Fruit fly (Drosophila melanogaster) whole organism, embryonic: ENCODE results near the gene CG5639.

Experiments
- BEAF-32 ChIP-seq: fragments of 200-800 bp; sonication (Bioruptor generic); optimal IDR thresholded peaks from 3 replicates; lab custom pipeline; 2017; ENCODE audit warnings: missing biosample characterization, missing genetic modification characterization, mild to moderate bottlenecking, moderate library complexity, missing genetic modification reagents
- CG10321 ChIP-seq: fragments of 200-800 bp; sonication (Bioruptor generic); IDR thresholded peaks from 2 replicates; pipeline ENCODE4 v1.3.6; 2022; ENCODE audit warnings: missing biosample characterization, missing genetic modification characterization
- CG12942 ChIP-seq: fragments of 200-800 bp; sonication (Bioruptor generic); optimal IDR thresholded peaks from 3 replicates; lab custom pipeline; 2016; ENCODE audit warnings: missing biosample characterization, missing genetic modification characterization
- CG13287 ChIP-seq: fragments of 200-800 bp; sonication (Bioruptor generic); IDR thresholded peaks from 2 replicates; pipeline ENCODE4 v1.3.6; 2022; ENCODE audit warnings: missing biosample characterization, missing genetic modification characterization; ENCODE audit not compliant: partially characterized antibody
- CG13894 ChIP-seq: fragments of 200-800 bp; sonication (Bioruptor generic); optimal IDR thresholded peaks from 3 replicates; lab custom pipeline; 2018; ENCODE audit warnings: missing biosample characterization, mild to moderate bottlenecking, missing genetic modification characterization, moderate library complexity
- CG14965 ChIP-seq: fragments of 200-800 bp; sonication (Bioruptor generic); optimal IDR thresholded peaks from 2 replicates; lab custom pipeline; 2016; ENCODE audit warnings: missing biosample characterization, missing genetic modification characterization, borderline replicate concordance
- CG15011 ChIP-seq: fragments of 200-800 bp; sonication (Bioruptor generic); optimal IDR thresholded peaks from 3 replicates; lab custom pipeline; 2018; ENCODE audit warnings: missing biosample characterization, mild to moderate bottlenecking, missing genetic modification characterization
- CG15514 ChIP-seq: fragments of 200-800 bp; sonication (Bioruptor generic); optimal IDR thresholded peaks from 3 replicates; lab custom pipeline; 2017; ENCODE audit warnings: missing biosample characterization, missing genetic modification characterization, mild to moderate bottlenecking, moderate library complexity, missing genetic modification reagents
- CG2116 ChIP-seq: fragments of 200-800 bp; sonication (Bioruptor generic); optimal IDR thresholded peaks from 3 replicates; lab custom pipeline; 2018; ENCODE audit warnings: missing biosample characterization, mild to moderate bottlenecking, missing genetic modification characterization
- CG2202 ChIP-seq: fragments of 200-800 bp; sonication (Bioruptor generic); optimal IDR thresholded peaks from 2 replicates; lab custom pipeline; 2018; ENCODE audit warnings: missing biosample characterization, mild to moderate bottlenecking, missing genetic modification characterization
- CG3065 ChIP-seq: fragments of 200-800 bp; sonication (Bioruptor generic); optimal IDR thresholded peaks from 2 replicates; lab custom pipeline; 2016; ENCODE audit warnings: missing biosample characterization, missing genetic modification characterization
- CG3838 ChIP-seq: fragments of 200-800 bp; sonication (Bioruptor generic); optimal IDR thresholded peaks from 3 replicates; lab custom pipeline; 2016; ENCODE audit warnings: missing biosample characterization, missing genetic modification characterization
- CG4730 ChIP-seq: fragments of 200-800 bp; sonication (Bioruptor generic); IDR thresholded peaks from 2 replicates; pipeline ENCODE4 v1.3.6; 2022; ENCODE audit warnings: missing biosample characterization, missing genetic modification characterization
- CG6175 ChIP-seq: fragments of 200-800 bp; sonication (Bioruptor generic); IDR thresholded peaks from 3 replicates; pipeline ENCODE4 v1.3.6; 2022; ENCODE audit warnings: missing biosample characterization, missing genetic modification characterization
- CG7928 ChIP-seq: fragments of 200-800 bp; sonication (Bioruptor generic); optimal IDR thresholded peaks from 2 replicates; lab custom pipeline; 2017; ENCODE audit warnings: missing biosample characterization, mild to moderate bottlenecking, missing genetic modification characterization
- Elba2 ChIP-seq: fragments of 200-800 bp; sonication (Bioruptor generic); optimal IDR thresholded peaks from 3 replicates; lab custom pipeline; 2016; ENCODE audit warnings: missing biosample characterization, missing genetic modification characterization
- Hr51 ChIP-seq, 2 experiments: fragments of 200-800 bp; sonication (Bioruptor generic); optimal IDR thresholded peaks; 2 replicates in 1 of 2; 3 replicates in 1 of 2; lab custom pipeline; 2016 to 2018; ENCODE audit warnings: missing biosample characterization in 2 of 2, missing genetic modification characterization in 2 of 2, mild to moderate bottlenecking in 1 of 2, moderate library complexity in 1 of 2
- Mad ChIP-seq: fragments of 200-800 bp; sonication (Bioruptor generic); optimal IDR thresholded peaks from 2 replicates; lab custom pipeline; 2016; ENCODE audit warnings: missing biosample characterization, missing genetic modification characterization
- Mes4 ChIP-seq: fragments of 200-800 bp; sonication (Bioruptor generic); optimal IDR thresholded peaks from 2 replicates; lab custom pipeline; 2016; ENCODE audit warnings: missing biosample characterization, missing genetic modification characterization
- NC2α ChIP-seq: fragments of 200-800 bp; sonication (Bioruptor generic); optimal IDR thresholded peaks from 2 replicates; lab custom pipeline; 2016; ENCODE audit warnings: missing biosample characterization, missing genetic modification characterization
- NK7.1 ChIP-seq: fragments of 200-800 bp; sonication (Bioruptor generic); optimal IDR thresholded peaks from 3 replicates; lab custom pipeline; 2016; ENCODE audit warnings: missing biosample characterization, missing genetic modification characterization
- Nf-YB ChIP-seq: fragments of 200-800 bp; sonication (Bioruptor generic); optimal IDR thresholded peaks from 3 replicates; lab custom pipeline; 2019; ENCODE audit warnings: missing biosample characterization, mild to moderate bottlenecking, missing genetic modification characterization, moderate library complexity
- Optix ChIP-seq: fragments of 200-800 bp; sonication (Bioruptor generic); IDR thresholded peaks from 3 replicates; pipeline ENCODE4 v1.3.6; 2022; ENCODE audit warnings: missing biosample characterization, missing genetic modification characterization
- Scr ChIP-seq: fragments of 200-800 bp; sonication (Bioruptor generic); IDR thresholded peaks from 2 replicates; pipeline ENCODE4 v1.3.6; 2022; ENCODE audit warnings: missing biosample characterization, missing genetic modification characterization; ENCODE audit not compliant: partially characterized antibody
- TFAM ChIP-seq: fragments of 200-800 bp; sonication (Bioruptor generic); optimal IDR thresholded peaks from 2 replicates; lab custom pipeline; 2017; ENCODE audit warnings: missing biosample characterization, missing genetic modification characterization, inconsistent platforms
- Tbp ChIP-seq: fragments of >200 bp; optimal IDR thresholded peaks from 2 replicates; lab custom pipeline; 2018; ENCODE audit warnings: missing biosample characterization, missing genetic modification characterization
- Xbp1 ChIP-seq: fragments of 200-800 bp; sonication (Bioruptor generic); optimal IDR thresholded peaks from 3 replicates; lab custom pipeline; 2016; ENCODE audit warnings: missing biosample characterization, mild to moderate bottlenecking, missing genetic modification characterization
- abd-A ChIP-seq: fragments of 200-800 bp; sonication (Bioruptor generic); optimal IDR thresholded peaks from 3 replicates; lab custom pipeline; 2019; ENCODE audit warnings: missing biosample characterization, mild to moderate bottlenecking, missing genetic modification characterization, moderate library complexity
- ac ChIP-seq: fragments of 200-800 bp; sonication (Bioruptor generic); optimal IDR thresholded peaks from 3 replicates; lab custom pipeline; 2017; ENCODE audit warnings: missing biosample characterization, mild to moderate bottlenecking, missing genetic modification characterization
- ase ChIP-seq: fragments of 200-800 bp; sonication (Bioruptor generic); IDR thresholded peaks from 3 replicates; pipeline ENCODE4 v1.3.6; 2022; ENCODE audit warnings: missing biosample characterization, missing genetic modification characterization
- bigmax ChIP-seq: fragments of 200-800 bp; sonication (Bioruptor generic); optimal IDR thresholded peaks from 2 replicates; lab custom pipeline; 2018; ENCODE audit warnings: missing biosample characterization, mild to moderate bottlenecking, missing genetic modification characterization
- caup ChIP-seq: fragments of 200-800 bp; sonication (Bioruptor generic); optimal IDR thresholded peaks from 3 replicates; lab custom pipeline; 2017; ENCODE audit warnings: missing biosample characterization, mild to moderate bottlenecking, missing genetic modification characterization, moderate library complexity; ENCODE audit not compliant: severe bottlenecking
- chinmo ChIP-seq: fragments of 200-800 bp; sonication (Bioruptor generic); IDR thresholded peaks from 4 replicates; pipeline ENCODE4 v1.3.6; 2022; ENCODE audit warnings: missing biosample characterization, missing genetic modification characterization; ENCODE audit not compliant: partially characterized antibody
- dan ChIP-seq: fragments of 200-800 bp; sonication (Bioruptor generic); IDR thresholded peaks from 2 replicates; pipeline ENCODE4 v1.3.6; 2022; ENCODE audit warnings: missing biosample characterization, missing genetic modification characterization
- esg ChIP-seq: fragments of 200-800 bp; sonication (Bioruptor generic); conservative IDR thresholded peaks from 2 replicates; pipeline ENCODE4 v1.3.6; 2022; ENCODE audit warnings: missing biosample characterization, missing genetic modification characterization
- eve ChIP-seq, 2 experiments: fragments of >200 bp; optimal IDR thresholded peaks; 2 replicates each; lab custom pipeline; 2017; ENCODE audit warnings: missing biosample characterization in 2 of 2, missing genetic modification characterization in 2 of 2
- ewg ChIP-seq: fragments of 200-800 bp; sonication (Bioruptor generic); optimal IDR thresholded peaks from 3 replicates; lab custom pipeline; 2017; ENCODE audit warnings: mild to moderate bottlenecking, missing biosample characterization, missing genetic modification reagents, missing genetic modification characterization
- fru ChIP-seq: fragments of >200 bp; optimal IDR thresholded peaks from 2 replicates; lab custom pipeline; 2017
- lov ChIP-seq, 2 experiments: fragments of 200-800 bp in 1 of 2; fragments of >200 bp in 1 of 2; sonication (Bioruptor generic) in 1 of 2; IDR thresholded peaks in 1 of 2; optimal IDR thresholded peaks in 1 of 2; 2 replicates in 1 of 2; 3 replicates in 1 of 2; pipeline versions ENCODE4 v1.3.6 to Lab custom; 2017 to 2022; ENCODE audit warnings: missing biosample characterization in 1 of 2, missing genetic modification characterization in 1 of 2
- mirr ChIP-seq: fragments of 200-800 bp; sonication (Bioruptor generic); optimal IDR thresholded peaks from 3 replicates; lab custom pipeline; 2018; ENCODE audit warnings: missing biosample characterization, mild to moderate bottlenecking, missing genetic modification characterization
- psq ChIP-seq: fragments of 200-800 bp; sonication (Bioruptor generic); optimal IDR thresholded peaks from 2 replicates; lab custom pipeline; 2017; ENCODE audit warnings: missing biosample characterization, missing genetic modification characterization
- repo ChIP-seq: fragments of 200-800 bp; sonication (Bioruptor generic); optimal IDR thresholded peaks from 2 replicates; lab custom pipeline; 2016; ENCODE audit warnings: missing biosample characterization, missing genetic modification characterization
- sr ChIP-seq: fragments of 200-800 bp; sonication (Bioruptor generic); IDR thresholded peaks from 3 replicates; pipeline ENCODE4 v1.3.6; 2022; ENCODE audit warnings: missing biosample characterization, missing genetic modification characterization
- stwl ChIP-seq: fragments of 200-800 bp; sonication (Bioruptor generic); optimal IDR thresholded peaks from 3 replicates; lab custom pipeline; 2018; ENCODE audit warnings: missing biosample characterization, mild to moderate bottlenecking, missing genetic modification characterization, moderate library complexity
- tup ChIP-seq: fragments of 200-800 bp; sonication (Bioruptor generic); optimal IDR thresholded peaks from 2 replicates; lab custom pipeline; 2016; ENCODE audit warnings: missing biosample characterization, mild to moderate bottlenecking, missing genetic modification characterization, moderate library complexity
- vfl ChIP-seq: fragments of 200-800 bp; sonication (Bioruptor generic); optimal IDR thresholded peaks from 2 replicates; lab custom pipeline; 2016; ENCODE audit warnings: missing biosample characterization, missing genetic modification characterization

Gene CG5639

dm6 chr3R:27608000-27608399 lies 12.1 kb upstream of the CG5639 start (continued):
- no peak for TF ChIP-seq Mes4 (GFP tag; lab: Kevin White, UChicago)
- no peak for TF ChIP-seq CG2202 (tag; lab: Kevin White, UChicago)

DNA sequence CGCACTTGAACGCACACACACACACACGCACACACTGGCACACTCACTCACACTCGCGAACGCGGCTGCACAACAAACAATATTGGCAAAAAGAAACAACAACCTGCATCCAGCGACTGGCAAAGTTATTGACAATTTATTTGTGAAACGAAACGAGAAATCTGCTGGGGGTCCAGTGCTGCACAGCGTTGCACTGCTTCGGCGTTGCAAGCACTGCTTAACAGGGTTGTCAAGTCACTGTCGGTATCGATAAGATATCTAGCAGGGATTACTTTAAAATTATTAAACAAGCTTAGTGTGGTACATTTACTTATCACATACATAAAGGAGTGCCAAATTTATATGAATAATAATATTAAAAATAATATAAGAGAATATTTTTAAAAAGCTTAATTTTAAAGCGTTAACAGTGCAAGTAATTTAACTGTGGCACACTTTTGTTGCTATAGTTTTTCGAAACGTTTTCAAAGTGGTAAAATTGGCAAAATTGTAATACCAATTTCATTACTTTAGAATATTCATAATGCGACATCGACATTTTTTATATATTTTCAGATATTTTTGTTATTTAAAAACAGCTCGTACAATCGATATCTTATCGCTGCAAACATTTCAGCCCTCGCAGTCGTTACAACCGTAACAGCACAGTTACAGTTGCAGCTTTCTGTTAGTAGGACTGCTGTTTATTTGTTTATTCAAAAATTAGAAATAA lies 11.4 kb upstream of the CG5639 start, which contains the start of the genes dsd and Tusp:
dsd (minus strand) TSS at position 179 of the 712 bp plus-strand sequence.
Tusp (plus strand) TSS at position 662 of the 712 bp plus-strand sequence.
- TF ChIP-seq sr (GFP tag; lab: Robert Waterston, UW) (no peak), Optix (peak; percentile 46; the same call in 2 of the 3 replicates), Hr51 (GFP tag; optimal IDR thresholded peaks at IDR 0.05; lab: Kevin White, UChicago) (peak; percentile 54 to 77), CG15514 (GFP tag; lab: Kevin White, UChicago) (peak; percentile 70), dan (GFP tag; lab: Robert Waterston, UW) (no peak), esg (GFP tag; lab: Robert Waterston, UW) (0 out of 2 replicates have a peak, but pooled peaks have one; percentile 43), CG2116 (GFP tag; lab: Kevin White, UChicago) (peak; percentile 76), repo (GFP tag; lab: Kevin White, UChicago) (peak; percentile 56), CG3065 (GFP tag; lab: Kevin White, UChicago) (peak; percentile 24), abd-A (tag; lab: Kevin White, UChicago) (no peak), chinmo (GFP tag; lab: Robert Waterston, UW) (peak; percentile 80; the same call in 2 of the 4 replicates), mirr (GFP tag; lab: Kevin White, UChicago) (peak; percentile 30), NC2α (GFP tag; lab: Kevin White, UChicago) (no peak), tup (GFP tag; lab: Kevin White, UChicago) (peak; percentile 67), bigmax (GFP tag; lab: Kevin White, UChicago) (no peak), caup (GFP tag; lab: Kevin White, UChicago) (peak; percentile 82), ac (GFP tag; lab: Kevin White, UChicago) (no peak), CG15011 (no peak), Scr (GFP tag; lab: Robert Waterston, UW) (peak; percentile 60), CG6175 (GFP tag; lab: Robert Waterston, UW) (peak; percentile 59; the same call in 1 of the 3 replicates), Nf-YB (GFP tag; lab: Kevin White, UChicago) (peak; percentile 3), ewg (GFP tag; lab: Kevin White, UChicago) (peak; percentile 66), CG3838 (no peak), ase (peak; percentile 61; the same call in 1 of the 3 replicates), CG7928 (peak; percentile 74), NK7.1 (GFP tag; lab: Kevin White, UChicago) (no peak), psq (GFP tag; lab: Kevin White, UChicago) (peak; percentile 49), TFAM (GFP tag; lab: Kevin White, UChicago) (no peak), BEAF-32 (GFP tag; lab: Kevin White, UChicago) (peak; percentile 75), Mad (GFP tag; lab: Kevin White, UChicago) (peak; percentile 69), lov (optimal IDR thresholded peaks at IDR 0.05; lab: Kevin White, UChicago) (no peak), lov (GFP tag; IDR thresholded peaks at IDR 0.05; lab: Robert Waterston, UW) (peak; percentile 33; the same call in 1 of the 3 replicates), CG13894 (peak; percentile 13), stwl (peak; percentile 83), CG13287 (peak; percentile 57), CG4730 (GFP tag; lab: Robert Waterston, UW) (peak; percentile 55), CG14965 (GFP tag; lab: Kevin White, UChicago) (no peak), eve (GFP tag; optimal IDR thresholded peaks at IDR 0.05; lab: Kevin White, UChicago) (no peak), CG12942 (peak; percentile 79), fru (lab: Kevin White, UChicago) (no peak), CG10321 (GFP tag; lab: Robert Waterston, UW) (no peak), Elba2 (GFP tag; lab: Kevin White, UChicago) (no peak), vfl (GFP tag; lab: Kevin White, UChicago) (peak; percentile 66), Xbp1 (GFP tag; lab: Kevin White, UChicago) (peak; percentile 91), Tbp (GFP tag; lab: Kevin White, UChicago) (no peak)
